Fruit fly (Drosophila melanogaster) whole organism, embryonic: Measurements from ENCODE around the gene CG6052.

Experiments used
- ATbp ChIP-seq: fragments of 200-800 bp; sonication (Bioruptor generic); optimal IDR thresholded peaks from 2 replicates; lab custom pipeline; 2017; ENCODE audit warnings: missing biosample characterization, mild to moderate bottlenecking, missing genetic modification characterization, missing genetic modification reagents
- Bdp1 ChIP-seq: fragments of 200-800 bp; sonication (Bioruptor generic); optimal IDR thresholded peaks from 3 replicates; lab custom pipeline; 2016; ENCODE audit warnings: missing biosample characterization, missing genetic modification characterization
- Bteb2 ChIP-seq: fragments of 200-800 bp; sonication (Bioruptor generic); optimal IDR thresholded peaks from 2 replicates; lab custom pipeline; 2016; ENCODE audit warnings: missing biosample characterization, missing genetic modification characterization
- CG13624 ChIP-seq: fragments of 200-800 bp; sonication (Bioruptor generic); optimal IDR thresholded peaks from 2 replicates; lab custom pipeline; 2016; ENCODE audit warnings: missing biosample characterization, missing genetic modification characterization
- CG13775 ChIP-seq: fragments of 200-800 bp; sonication (Bioruptor generic); optimal IDR thresholded peaks from 3 replicates; lab custom pipeline; 2017; ENCODE audit warnings: missing biosample characterization, mild to moderate bottlenecking, missing genetic modification characterization
- CG15073 ChIP-seq: fragments of 200-800 bp; sonication (Bioruptor generic); optimal IDR thresholded peaks from 2 replicates; lab custom pipeline; 2016; ENCODE audit warnings: missing biosample characterization, missing genetic modification characterization
- CG15269 ChIP-seq: fragments of 200-800 bp; sonication (Bioruptor generic); optimal IDR thresholded peaks from 2 replicates; lab custom pipeline; 2018; ENCODE audit warnings: missing biosample characterization, mild to moderate bottlenecking, missing genetic modification characterization, moderate library complexity
- CG17359 ChIP-seq: fragments of 200-800 bp; sonication (Bioruptor generic); optimal IDR thresholded peaks from 3 replicates; lab custom pipeline; 2018; ENCODE audit warnings: missing biosample characterization, mild to moderate bottlenecking, missing genetic modification characterization, moderate library complexity
- CG18262 ChIP-seq: fragments of 200-800 bp; optimal IDR thresholded peaks from 3 replicates; lab custom pipeline; 2019; ENCODE audit warnings: missing biosample characterization, mild to moderate bottlenecking, missing genetic modification characterization, moderate library complexity
- CG32767 ChIP-seq: fragments of 200-800 bp; sonication (Bioruptor generic); IDR thresholded peaks from 2 replicates; pipeline ENCODE4 v1.3.6; 2022; ENCODE audit warnings: missing biosample characterization, missing genetic modification characterization
- CG34422 ChIP-seq: fragments of 200-800 bp; sonication (Bioruptor generic); IDR thresholded peaks from 3 replicates; pipeline ENCODE4 v1.3.6; 2022; ENCODE audit warnings: missing biosample characterization, missing genetic modification characterization
- CG3838 ChIP-seq: fragments of 200-800 bp; sonication (Bioruptor generic); optimal IDR thresholded peaks from 3 replicates; lab custom pipeline; 2016; ENCODE audit warnings: missing biosample characterization, missing genetic modification characterization
- CG4404 ChIP-seq: fragments of 200-800 bp; sonication (Bioruptor generic); IDR thresholded peaks from 2 replicates; pipeline ENCODE4 v1.3.6; 2022; ENCODE audit warnings: missing biosample characterization, missing genetic modification characterization
- CG4617 ChIP-seq: fragments of 200-800 bp; sonication (Bioruptor generic); optimal IDR thresholded peaks from 3 replicates; lab custom pipeline; 2016; ENCODE audit warnings: missing biosample characterization, missing genetic modification characterization, borderline replicate concordance
- CG8089 ChIP-seq: fragments of 200-800 bp; sonication (Bioruptor generic); optimal IDR thresholded peaks from 3 replicates; lab custom pipeline; 2016; ENCODE audit warnings: missing biosample characterization, missing genetic modification characterization
- D19B ChIP-seq: fragments of 200-800 bp; sonication (Bioruptor generic); optimal IDR thresholded peaks from 2 replicates; lab custom pipeline; 2017; ENCODE audit warnings: missing biosample characterization, mild to moderate bottlenecking, missing genetic modification characterization
- E2f2 ChIP-seq: fragments of 200-800 bp; sonication (Bioruptor generic); IDR thresholded peaks from 2 replicates; pipeline ENCODE4 v1.3.6; 2022; ENCODE audit warnings: missing biosample characterization, missing genetic modification characterization
- Ets97D ChIP-seq: fragments of 200-800 bp; sonication (Bioruptor generic); optimal IDR thresholded peaks from 3 replicates; lab custom pipeline; 2016; ENCODE audit warnings: missing biosample characterization, missing genetic modification characterization
- Fer2 ChIP-seq: fragments of 200-800 bp; sonication (Bioruptor generic); optimal IDR thresholded peaks from 2 replicates; lab custom pipeline; 2018; ENCODE audit warnings: missing biosample characterization, mild to moderate bottlenecking, missing genetic modification characterization, moderate library complexity
- Hmr ChIP-seq: fragments of 200-800 bp; sonication (Bioruptor generic); optimal IDR thresholded peaks from 3 replicates; lab custom pipeline; 2017; ENCODE audit warnings: mild to moderate bottlenecking, missing biosample characterization, missing genetic modification reagents, missing genetic modification characterization
- Hr78 ChIP-seq, 2 experiments: fragments of 200-800 bp in 1 of 2; fragments of >200 bp in 1 of 2; sonication (Bioruptor generic) in 1 of 2; optimal IDR thresholded peaks; 2 replicates each; lab custom pipeline; 2017 to 2019; ENCODE audit warnings: missing biosample characterization in 2 of 2, missing genetic modification characterization in 2 of 2, mild to moderate bottlenecking in 1 of 2, moderate library complexity in 1 of 2
- Lhr ChIP-seq: fragments of 200-800 bp; sonication (Bioruptor generic); optimal IDR thresholded peaks from 3 replicates; lab custom pipeline; 2017; ENCODE audit warnings: mild to moderate bottlenecking, missing biosample characterization, missing genetic modification reagents, missing genetic modification characterization
- Mad ChIP-seq: fragments of 200-800 bp; sonication (Bioruptor generic); optimal IDR thresholded peaks from 2 replicates; lab custom pipeline; 2016; ENCODE audit warnings: missing biosample characterization, missing genetic modification characterization
- NK7.1 ChIP-seq: fragments of 200-800 bp; sonication (Bioruptor generic); optimal IDR thresholded peaks from 3 replicates; lab custom pipeline; 2016; ENCODE audit warnings: missing biosample characterization, missing genetic modification characterization
- Neu2 ChIP-seq: fragments of 200-800 bp; sonication (Bioruptor generic); optimal IDR thresholded peaks from 3 replicates; lab custom pipeline; 2016; ENCODE audit warnings: missing biosample characterization, missing genetic modification characterization, borderline replicate concordance
- Side ChIP-seq: fragments of 200-800 bp; sonication (Bioruptor generic); optimal IDR thresholded peaks from 2 replicates; lab custom pipeline; 2016; ENCODE audit warnings: missing biosample characterization, missing genetic modification characterization
- Trl ChIP-seq, 3 experiments: fragments of >200 bp in 2 of 3; fragments of 200-800 bp in 1 of 3; sonication (Bioruptor generic) in 1 of 3; optimal IDR thresholded peaks; 2 replicates in 1 of 3; 3 replicates in 2 of 3; lab custom pipeline; 2016 to 2017; ENCODE audit warnings: missing biosample characterization in 1 of 3, missing genetic modification characterization in 1 of 3
- ac ChIP-seq: fragments of 200-800 bp; sonication (Bioruptor generic); optimal IDR thresholded peaks from 3 replicates; lab custom pipeline; 2017; ENCODE audit warnings: missing biosample characterization, mild to moderate bottlenecking, missing genetic modification characterization
- aop ChIP-seq: fragments of 200-800 bp; sonication (Bioruptor generic); IDR thresholded peaks from 2 replicates; pipeline ENCODE4 v1.3.6; 2022; ENCODE audit warnings: missing biosample characterization, missing genetic modification characterization
- ap ChIP-seq: fragments of 200-800 bp; sonication (Bioruptor generic); IDR thresholded peaks from 2 replicates; pipeline ENCODE4 v1.3.6; 2022; ENCODE audit warnings: missing biosample characterization, missing genetic modification characterization
- ash1 ChIP-seq: fragments of 200-800 bp; sonication (Bioruptor generic); optimal IDR thresholded peaks from 2 replicates; lab custom pipeline; 2018; ENCODE audit warnings: missing biosample characterization, mild to moderate bottlenecking, missing genetic modification characterization
- bigmax ChIP-seq: fragments of 200-800 bp; sonication (Bioruptor generic); optimal IDR thresholded peaks from 2 replicates; lab custom pipeline; 2018; ENCODE audit warnings: missing biosample characterization, mild to moderate bottlenecking, missing genetic modification characterization
- bsh ChIP-seq, 2 experiments: fragments of 200-800 bp; sonication (Bioruptor generic); optimal IDR thresholded peaks; 2 replicates each; lab custom pipeline; 2017 to 2018; ENCODE audit warnings: mild to moderate bottlenecking in 2 of 2, missing biosample characterization in 2 of 2, missing genetic modification characterization in 2 of 2, moderate library complexity in 1 of 2
- crp ChIP-seq, 2 experiments: fragments of 200-800 bp; sonication (Bioruptor generic); optimal IDR thresholded peaks; 2 replicates in 1 of 2; 3 replicates in 1 of 2; lab custom pipeline; 2017; ENCODE audit warnings: missing biosample characterization in 2 of 2, missing genetic modification characterization in 2 of 2, mild to moderate bottlenecking in 1 of 2, moderate library complexity in 1 of 2
- dm ChIP-seq: fragments of 200-800 bp; sonication (Bioruptor generic); optimal IDR thresholded peaks from 3 replicates; lab custom pipeline; 2016; ENCODE audit warnings: missing biosample characterization, missing genetic modification characterization
- fd3F ChIP-seq: fragments of 200-800 bp; sonication (Bioruptor generic); optimal IDR thresholded peaks from 2 replicates; lab custom pipeline; 2018; ENCODE audit warnings: missing biosample characterization, mild to moderate bottlenecking, missing genetic modification characterization, moderate library complexity
- ftz-f1 ChIP-seq: fragments of 200-800 bp; sonication (Bioruptor generic); optimal IDR thresholded peaks from 2 replicates; lab custom pipeline; 2016; ENCODE audit warnings: missing biosample characterization, missing genetic modification characterization
- gcm ChIP-seq: fragments of 200-800 bp; sonication (Bioruptor generic); optimal IDR thresholded peaks from 2 replicates; lab custom pipeline; 2019; ENCODE audit warnings: missing biosample characterization, mild to moderate bottlenecking, missing genetic modification characterization, moderate library complexity
- lmd ChIP-seq: fragments of 200-800 bp; sonication (Bioruptor generic); IDR thresholded peaks from 2 replicates; pipeline ENCODE4 v1.3.6; 2022; ENCODE audit warnings: missing biosample characterization, missing genetic modification characterization
- luna ChIP-seq: fragments of 200-800 bp; sonication (Bioruptor generic); optimal IDR thresholded peaks from 2 replicates; lab custom pipeline; 2016; ENCODE audit warnings: missing biosample characterization, missing genetic modification characterization
- mam ChIP-seq: fragments of 200-800 bp; sonication (Bioruptor generic); optimal IDR thresholded peaks from 3 replicates; lab custom pipeline; 2016; ENCODE audit warnings: missing biosample characterization, missing genetic modification characterization
- salm ChIP-seq: fragments of 200-800 bp; sonication (Bioruptor generic); optimal IDR thresholded peaks from 2 replicates; lab custom pipeline; 2018; ENCODE audit warnings: missing biosample characterization, mild to moderate bottlenecking, missing genetic modification characterization
- seq ChIP-seq: fragments of 200-800 bp; sonication (Bioruptor generic); IDR thresholded peaks from 2 replicates; pipeline ENCODE4 v1.3.6; 2022; ENCODE audit warnings: missing biosample characterization, missing genetic modification characterization
- sna ChIP-seq: fragments of 200-800 bp; sonication (Bioruptor generic); IDR thresholded peaks from 2 replicates; pipeline ENCODE4 v1.3.6; 2022; ENCODE audit warnings: missing biosample characterization, missing genetic modification characterization; ENCODE audit not compliant: partially characterized antibody
- tgo ChIP-seq: fragments of 200-800 bp; sonication (Bioruptor generic); IDR thresholded peaks from 3 replicates; pipeline ENCODE4 v1.3.6; 2022; ENCODE audit warnings: missing biosample characterization, missing genetic modification characterization
- unpg ChIP-seq: fragments of 200-800 bp; sonication (Bioruptor generic); optimal IDR thresholded peaks from 3 replicates; lab custom pipeline; 2018; ENCODE audit warnings: missing biosample characterization, mild to moderate bottlenecking, missing genetic modification characterization, moderate library complexity
- zfh1 ChIP-seq: fragments of 200-800 bp; sonication (Bioruptor generic); IDR thresholded peaks from 3 replicates; pipeline ENCODE4 v1.3.6; 2022; ENCODE audit warnings: missing biosample characterization, missing genetic modification characterization

The CG6052 gene

DNA sequence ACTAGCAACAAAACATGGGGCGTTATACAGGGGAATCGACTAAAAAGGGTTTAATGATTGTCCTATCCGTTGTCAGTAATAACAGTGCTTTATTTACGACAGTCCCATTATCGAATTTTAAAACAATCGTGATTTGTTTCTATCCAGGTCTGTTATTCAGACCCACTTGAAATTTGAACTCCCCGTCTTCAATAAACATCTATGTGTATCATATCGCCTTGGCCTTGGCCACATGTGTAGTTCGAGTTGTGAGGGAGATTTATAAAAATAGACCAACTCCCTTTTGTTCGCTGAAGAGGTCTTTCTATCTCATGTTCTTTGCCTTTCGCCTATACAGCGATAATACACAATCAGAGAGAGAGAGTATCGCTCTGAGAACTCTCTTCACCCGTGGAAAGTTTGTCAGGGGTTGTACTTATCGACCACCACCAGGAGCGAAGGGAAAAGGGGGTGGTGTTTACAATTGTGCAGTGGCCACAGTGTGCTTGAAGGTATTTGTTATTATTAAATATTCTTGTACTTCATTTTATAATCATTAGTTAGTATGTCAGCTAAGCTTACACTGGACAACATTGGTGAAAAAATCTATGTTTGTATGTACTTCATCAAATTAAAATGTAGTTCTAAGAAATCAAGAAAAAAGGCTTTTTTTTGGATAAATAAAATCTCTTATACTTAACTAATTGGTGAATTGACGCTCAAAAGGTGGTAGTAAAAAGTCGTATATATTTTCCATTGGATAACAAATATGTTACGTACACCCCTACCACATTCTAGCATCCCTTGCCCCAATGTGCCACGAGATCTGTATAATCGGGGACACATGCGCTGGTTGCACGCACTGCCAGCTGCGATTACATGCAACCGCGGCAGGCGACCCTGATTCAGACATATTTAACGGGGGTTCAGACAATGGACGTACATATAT, 28.2 kb upstream of the CG6052 start (continued):
- TF ChIP-seq dm (GFP tag; lab: Kevin White, UChicago) (peak; percentile 60), fd3F (GFP tag; lab: Kevin White, UChicago) (no peak), ash1 (GFP tag; lab: Kevin White, UChicago) (no peak), Lhr (GFP tag; lab: Kevin White, UChicago) (peak; percentile 77), CG13775 (GFP tag; lab: Kevin White, UChicago) (peak; percentile 86), ATbp (GFP tag; lab: Kevin White, UChicago) (peak; percentile 62), crp (GFP tag; optimal IDR thresholded peaks at IDR 0.05; lab: Kevin White, UChicago) (peak in 1 of 2 experiments; percentile 33), Hr78 (GFP tag; optimal IDR thresholded peaks at IDR 0.05; lab: Kevin White, UChicago) (peak in 1 of 2 experiments; percentile 72), sna (GFP tag; lab: Robert Waterston, UW) (no peak), ftz-f1 (GFP tag; lab: Kevin White, UChicago) (no peak), unpg (GFP tag; lab: Kevin White, UChicago) (peak; percentile 82), CG34422 (GFP tag; lab: Robert Waterston, UW) (peak; percentile 72; the same call in 2 of the 3 replicates), D19B (GFP tag; lab: Kevin White, UChicago) (no peak), bsh (GFP tag; optimal IDR thresholded peaks at IDR 0.05; lab: Kevin White, UChicago) (peak in 1 of 2 experiments; percentile 88), zfh1 (GFP tag; lab: Robert Waterston, UW) (peak; percentile 78), ac (peak; percentile 66), NK7.1 (peak; percentile 35), Side (peak; percentile 52), Trl (optimal IDR thresholded peaks at IDR 0.05; lab: Kevin White, UChicago) (peak in 1 of 2 experiments; percentile 63), Trl (GFP tag; optimal IDR thresholded peaks at IDR 0.05; lab: Kevin White, UChicago) (peak; percentile 56), Ets97D (GFP tag; lab: Kevin White, UChicago) (peak; percentile 7), Neu2 (GFP tag; lab: Kevin White, UChicago) (no peak), ap (GFP tag; lab: Robert Waterston, UW) (peak; percentile 47; the same call in 1 of the 2 replicates), CG18262 (tag; lab: Kevin White, UChicago) (peak; percentile 97), luna (GFP tag; lab: Kevin White, UChicago) (no peak), Bdp1 (peak; percentile 25), CG3838 (peak; percentile 38), CG32767 (GFP tag; lab: Robert Waterston, UW) (peak; percentile 58; the same call in 1 of the 2 replicates), mam (no peak), bigmax (no peak), aop (GFP tag; lab: Robert Waterston, UW) (no peak), CG15073 (GFP tag; lab: Kevin White, UChicago) (no peak), salm (peak; percentile 49), seq (GFP tag; lab: Robert Waterston, UW) (peak; percentile 54), Hmr (GFP tag; lab: Kevin White, UChicago) (peak; percentile 51), E2f2 (GFP tag; lab: Robert Waterston, UW) (peak; percentile 51; the same call in 1 of the 2 replicates), CG17359 (tag; lab: Kevin White, UChicago) (peak; percentile 69), Bteb2 (GFP tag; lab: Kevin White, UChicago) (no peak), CG15269 (tag; lab: Kevin White, UChicago) (peak; percentile 42), CG13624 (no peak), CG4617 (GFP tag; lab: Kevin White, UChicago) (no peak), CG8089 (GFP tag; lab: Kevin White, UChicago) (peak; percentile 65), CG4404 (GFP tag; lab: Robert Waterston, UW) (peak; percentile 80), Mad (GFP tag; lab: Kevin White, UChicago) (peak; percentile 45), gcm (GFP tag; lab: Kevin White, UChicago) (peak; percentile 87), Fer2 (tag; lab: Kevin White, UChicago) (no peak), tgo (peak; percentile 54), lmd (peak; percentile 57)
